Fruit fly (Drosophila melanogaster) whole organism, wandering third instar larva: ENCODE data around the gene Calr.

Experiments used
- Abd-B ChIP-seq: fragments of >200 bp; optimal IDR thresholded peaks from 2 replicates; lab custom pipeline; 2017; ENCODE audit warnings: missing biosample characterization, missing genetic modification characterization
- CG9705 ChIP-seq: fragments of 200-800 bp; sonication (Bioruptor generic); optimal IDR thresholded peaks from 2 replicates; lab custom pipeline; 2018; ENCODE audit warnings: missing biosample characterization, mild to moderate bottlenecking, missing genetic modification characterization
- Hr78 ChIP-seq: fragments of >200 bp; optimal IDR thresholded peaks from 2 replicates; lab custom pipeline; 2017; ENCODE audit warnings: missing biosample characterization, missing genetic modification characterization
- Jra ChIP-seq: sonication (Bioruptor generic); optimal IDR thresholded peaks from 2 replicates; lab custom pipeline; 2016; ENCODE audit warnings: missing biosample characterization, missing genetic modification characterization
- Myc ChIP-seq: fragments of >200 bp; optimal IDR thresholded peaks from 2 replicates; lab custom pipeline; 2017
- Rel ChIP-seq, 2 experiments: fragments of 200-800 bp; sonication (Bioruptor generic) in 1 of 2; optimal IDR thresholded peaks; 2 replicates in 1 of 2; 3 replicates in 1 of 2; lab custom pipeline; 2016 to 2019; ENCODE audit warnings: mild to moderate bottlenecking in 2 of 2, missing biosample characterization in 2 of 2, missing genetic modification characterization in 2 of 2, moderate library complexity in 1 of 2
- Sp1 ChIP-seq: fragments of 200-800 bp; sonication (Bioruptor generic); optimal IDR thresholded peaks from 3 replicates; lab custom pipeline; 2019; ENCODE audit warnings: missing biosample characterization, mild to moderate bottlenecking, missing genetic modification characterization, moderate library complexity
- ey ChIP-seq: fragments of 200-800 bp; sonication (Bioruptor generic); optimal IDR thresholded peaks from 2 replicates; lab custom pipeline; 2016; ENCODE audit warnings: missing biosample characterization, missing genetic modification characterization
- fru ChIP-seq: fragments of 200-800 bp; sonication (Bioruptor generic); optimal IDR thresholded peaks from 3 replicates; lab custom pipeline; 2016; ENCODE audit warnings: missing biosample characterization, mild to moderate bottlenecking, missing genetic modification characterization
- h ChIP-seq: fragments of 200-800 bp; sonication (Bioruptor generic); optimal IDR thresholded peaks from 3 replicates; lab custom pipeline; 2016; ENCODE audit warnings: missing biosample characterization, mild to moderate bottlenecking, missing genetic modification characterization
- lola ChIP-seq: fragments of >200 bp; optimal IDR thresholded peaks from 2 replicates; lab custom pipeline; 2017; ENCODE audit warnings: missing biosample characterization, missing genetic modification characterization
- usp ChIP-seq: fragments of >200 bp; optimal IDR thresholded peaks from 2 replicates; lab custom pipeline; 2017; ENCODE audit warnings: missing biosample characterization, missing genetic modification characterization

- TF ChIP-seq ey (GFP tag; lab: Kevin White, UChicago) (peak; percentile 63), Myc (lab: Kevin White, UChicago) (no peak), CG9705 (no peak), Rel (GFP tag; optimal IDR thresholded peaks at IDR 0.05; lab: Kevin White, UChicago) (no peak), Rel (tag; optimal IDR thresholded peaks at IDR 0.05; lab: Kevin White, UChicago) (no peak), Sp1 (GFP tag; lab: Kevin White, UChicago) (peak; percentile 9), Abd-B (no peak), Hr78 (no peak), h (GFP tag; lab: Kevin White, UChicago) (peak; percentile 69), lola (GFP tag; lab: Kevin White, UChicago) (no peak), usp (GFP tag; lab: Kevin White, UChicago) (no peak), Jra (GFP tag; lab: Kevin White, UChicago) (no peak), fru (GFP tag; lab: Kevin White, UChicago) (peak; percentile 45)
Measured at dm6 chr3R:9612217-9612616, 18.4 kb downstream of the Calr start.
